Fruit fly (Drosophila melanogaster) whole organism, pupa: ENCODE results near the gene Pitslre.

Source experiments
- CG10348 ChIP-seq: fragments of 200-800 bp; sonication (Bioruptor generic); IDR thresholded peaks from 2 replicates; pipeline ENCODE4 v1.3.6; 2022; ENCODE audit warnings: missing biosample characterization, missing genetic modification characterization
- CG12605 ChIP-seq: fragments of 200-800 bp; sonication (Bioruptor generic); IDR thresholded peaks from 2 replicates; pipeline ENCODE4 v1.3.6; 2022; ENCODE audit warnings: missing biosample characterization, missing genetic modification characterization
- CG13204 ChIP-seq: fragments of 200-800 bp; sonication (Bioruptor generic); optimal IDR thresholded peaks from 2 replicates; lab custom pipeline; 2018; ENCODE audit warnings: missing biosample characterization, mild to moderate bottlenecking, missing genetic modification characterization, moderate library complexity
- CG14655 ChIP-seq: fragments of 200-800 bp; sonication (Bioruptor generic); optimal IDR thresholded peaks from 3 replicates; lab custom pipeline; 2017; ENCODE audit warnings: mild to moderate bottlenecking, missing biosample characterization, missing genetic modification reagents, missing genetic modification characterization
- CG15710 ChIP-seq: fragments of 200-800 bp; sonication (Bioruptor generic); optimal IDR thresholded peaks from 2 replicates; lab custom pipeline; 2018; ENCODE audit warnings: missing biosample characterization, mild to moderate bottlenecking, missing genetic modification characterization, moderate library complexity
- CG17806 ChIP-seq: fragments of 200-800 bp; sonication (Bioruptor generic); optimal IDR thresholded peaks from 2 replicates; lab custom pipeline; 2018; ENCODE audit warnings: missing biosample characterization, mild to moderate bottlenecking, missing genetic modification characterization, moderate library complexity
- CG34367 ChIP-seq: fragments of 200-800 bp; sonication (Bioruptor generic); optimal IDR thresholded peaks from 2 replicates; lab custom pipeline; 2018; ENCODE audit warnings: missing biosample characterization, mild to moderate bottlenecking, missing genetic modification characterization
- CG4496 ChIP-seq: fragments of 200-800 bp; sonication (Bioruptor generic); IDR thresholded peaks from 3 replicates; pipeline ENCODE4 v1.3.6; 2022; ENCODE audit warnings: missing biosample characterization, missing genetic modification characterization
- CG8301 ChIP-seq: fragments of 200-800 bp; sonication (Bioruptor generic); optimal IDR thresholded peaks from 2 replicates; lab custom pipeline; 2018; ENCODE audit warnings: missing biosample characterization, mild to moderate bottlenecking, missing genetic modification characterization
- CG9948 ChIP-seq: fragments of 200-800 bp; sonication (Bioruptor generic); optimal IDR thresholded peaks from 2 replicates; lab custom pipeline; 2018; ENCODE audit warnings: missing biosample characterization, mild to moderate bottlenecking, missing genetic modification characterization, moderate library complexity
- D1 ChIP-seq: fragments of 200-800 bp; sonication (Bioruptor generic); optimal IDR thresholded peaks from 2 replicates; lab custom pipeline; 2018; ENCODE audit warnings: missing biosample characterization, mild to moderate bottlenecking, missing genetic modification characterization, moderate library complexity
- EcR ChIP-seq: fragments of 200-800 bp; sonication (Bioruptor generic); optimal IDR thresholded peaks from 3 replicates; lab custom pipeline; 2019; ENCODE audit warnings: missing biosample characterization, missing genetic modification characterization, mild to moderate bottlenecking, moderate library complexity, missing genetic modification reagents
- Ets98B ChIP-seq: fragments of 200-800 bp; sonication (Bioruptor generic); IDR thresholded peaks from 2 replicates; pipeline ENCODE4 v1.3.6; 2022; ENCODE audit warnings: missing biosample characterization, missing genetic modification characterization
- Pif1A ChIP-seq: fragments of 200-800 bp; sonication (Bioruptor generic); optimal IDR thresholded peaks from 3 replicates; lab custom pipeline; 2016; ENCODE audit warnings: missing biosample characterization, missing genetic modification characterization
- Pif1B ChIP-seq: fragments of 200-800 bp; sonication (Bioruptor generic); optimal IDR thresholded peaks from 3 replicates; lab custom pipeline; 2016; ENCODE audit warnings: missing biosample characterization, missing genetic modification characterization
- Snoo ChIP-seq: fragments of 200-800 bp; sonication (Bioruptor generic); optimal IDR thresholded peaks from 3 replicates; lab custom pipeline; 2017; ENCODE audit warnings: missing biosample characterization, mild to moderate bottlenecking, missing genetic modification characterization, inconsistent platforms
- fd96Ca ChIP-seq: fragments of 200-800 bp; sonication (Bioruptor generic); IDR thresholded peaks from 3 replicates; pipeline ENCODE4 v1.3.6; 2022; ENCODE audit warnings: missing biosample characterization, missing genetic modification characterization
- gl ChIP-seq: fragments of 200-800 bp; sonication (Bioruptor generic); optimal IDR thresholded peaks from 2 replicates; lab custom pipeline; 2018; ENCODE audit warnings: missing biosample characterization, mild to moderate bottlenecking, missing genetic modification characterization
- rn ChIP-seq: fragments of 200-800 bp; sonication (Bioruptor generic); IDR thresholded peaks from 2 replicates; pipeline ENCODE4 v1.3.6; 2022; ENCODE audit warnings: missing biosample characterization, missing genetic modification characterization

Gene Pitslre

DNA sequence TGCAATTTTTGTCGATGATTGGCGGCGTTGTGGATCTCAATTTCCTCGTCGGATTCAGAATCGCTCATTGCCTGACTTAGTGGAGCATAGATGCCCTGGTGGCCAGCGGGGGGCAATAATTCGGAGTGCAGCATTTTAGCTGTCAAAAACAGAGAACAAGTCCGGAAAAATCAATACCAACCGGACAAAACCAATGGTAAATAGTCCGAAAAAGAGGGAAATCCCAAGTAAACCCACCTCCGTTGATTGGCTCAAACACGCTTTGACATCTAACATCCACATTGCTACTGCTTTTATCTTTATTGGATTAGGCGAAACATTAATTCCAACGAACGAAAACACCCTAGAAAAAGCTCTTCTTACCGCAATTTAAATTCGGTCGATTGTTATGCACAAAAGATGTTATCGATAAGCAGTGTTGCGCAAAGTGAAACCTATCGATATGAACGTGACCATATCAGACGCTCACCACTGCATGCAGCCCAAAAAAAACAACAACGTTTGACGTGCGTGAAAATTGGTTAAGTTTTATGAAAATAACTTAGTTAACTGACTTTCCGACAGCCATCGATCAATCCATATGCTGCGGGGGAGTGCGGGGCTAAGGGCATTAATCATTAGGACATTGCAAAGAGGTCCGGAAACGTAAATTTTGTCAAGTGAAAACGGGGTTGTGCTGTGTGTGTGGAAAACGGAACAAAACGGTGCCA lies 44.5 kb downstream of the Pitslre start, which contains the start of the genes CG3618 and Pka-R1:
Gene CG3618, minus strand, starts transcription at position 410 of the 710 bp plus-strand sequence.
Gene Pka-R1, plus strand, starts transcription at position 453 of the 710 bp plus-strand sequence.
- TF ChIP-seq EcR (GFP tag; lab: Kevin White, UChicago) (no peak), gl (tag; lab: Kevin White, UChicago) (no peak), CG8301 (tag; lab: Kevin White, UChicago) (no peak), CG9948 (tag; lab: Kevin White, UChicago) (no peak), D1 (no peak), CG10348 (GFP tag; lab: Robert Waterston, UW) (no peak), CG4496 (GFP tag; lab: Robert Waterston, UW) (no peak), Snoo (tag; lab: Kevin White, UChicago) (no peak), CG14655 (GFP tag; lab: Kevin White, UChicago) (no peak), Pif1A (GFP tag; lab: Kevin White, UChicago) (no peak), fd96Ca (GFP tag; lab: Robert Waterston, UW) (no peak), CG15710 (tag; lab: Kevin White, UChicago) (no peak), Ets98B (GFP tag; lab: Robert Waterston, UW) (no peak), CG12605 (GFP tag; lab: Robert Waterston, UW) (no peak), CG13204 (GFP tag; lab: Kevin White, UChicago) (no peak), rn (GFP tag; lab: Robert Waterston, UW) (no peak), CG34367 (no peak), Pif1B (GFP tag; lab: Kevin White, UChicago) (no peak)

DNA sequence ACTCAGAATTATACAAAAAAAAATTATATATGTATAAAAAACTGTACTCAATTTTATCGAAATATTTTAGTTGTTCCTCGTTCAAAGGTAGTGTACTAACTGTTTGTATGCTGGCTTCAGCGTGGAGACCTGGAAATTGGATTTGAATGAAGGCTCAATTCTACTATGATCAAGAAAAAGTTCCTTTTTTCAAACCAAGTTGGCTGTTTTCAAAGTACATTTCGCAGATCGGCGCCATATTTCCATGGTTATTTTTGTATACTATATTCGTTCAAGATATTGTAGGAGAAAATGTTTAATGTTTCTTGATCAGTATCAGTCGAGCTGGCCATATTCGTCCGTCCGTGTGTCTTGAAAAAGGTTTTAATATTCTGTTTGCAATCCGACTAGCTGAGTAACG lies 46.6 kb downstream of the Pitslre start, which contains the start of gene Mst77F:
Gene Mst77F, minus strand, starts transcription at position 101 of the 400 bp plus-strand sequence.
- TF ChIP-seq CG4496 (GFP tag; lab: Robert Waterston, UW): no peak
- TF ChIP-seq CG12605 (GFP tag; lab: Robert Waterston, UW): no peak
- no peak for TF ChIP-seq CG14655 (GFP tag; lab: Kevin White, UChicago)
- no peak for TF ChIP-seq rn (GFP tag; lab: Robert Waterston, UW)
- TF ChIP-seq CG9948 (tag; lab: Kevin White, UChicago): no peak
- no peak for TF ChIP-seq CG17806 (tag; lab: Kevin White, UChicago)
- TF ChIP-seq D1: no peak
- no peak for TF ChIP-seq gl (tag; lab: Kevin White, UChicago)
- no peak for TF ChIP-seq Pif1A (GFP tag; lab: Kevin White, UChicago)
- no peak for TF ChIP-seq CG13204 (GFP tag; lab: Kevin White, UChicago)
- TF ChIP-seq Ets98B (GFP tag; lab: Robert Waterston, UW): no peak
- TF ChIP-seq CG10348 (GFP tag; lab: Robert Waterston, UW): no peak
- no peak for TF ChIP-seq CG8301 (tag; lab: Kevin White, UChicago)

DNA sequence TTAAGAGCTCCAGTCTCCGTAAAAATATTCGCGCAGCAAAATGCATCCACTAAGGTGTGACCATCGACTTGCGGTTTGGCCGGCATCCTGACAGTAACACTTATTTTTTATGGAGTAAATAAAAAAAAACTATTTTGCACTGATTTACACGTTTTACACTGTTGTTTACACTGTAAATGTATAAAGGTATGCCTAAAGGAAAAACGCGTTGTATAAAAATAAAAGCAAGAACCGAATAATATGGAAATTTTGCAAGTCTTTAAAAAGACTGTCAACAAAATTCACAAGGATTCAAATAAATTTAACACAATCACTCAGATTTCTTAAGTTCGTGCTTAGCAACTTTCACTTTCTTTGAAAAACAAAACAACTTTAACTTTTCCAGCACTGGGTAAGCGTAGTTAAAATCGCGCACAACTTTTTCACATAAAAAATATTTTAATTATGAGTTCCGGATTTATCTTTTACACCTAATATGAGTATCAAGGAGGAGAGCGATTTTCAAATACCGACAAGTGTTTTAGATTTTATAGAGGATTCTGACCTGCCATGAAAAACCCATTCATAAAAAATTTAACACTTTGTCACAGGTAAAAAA lies 52.0 kb downstream of the Pitslre start:
- TF ChIP-seq D1 (peak; percentile 36), CG8301 (tag; lab: Kevin White, UChicago) (no peak)
